Fruit fly (Drosophila melanogaster) whole organism, embryonic: ENCODE data around the gene CG4297.

Experiments used
- CG11093 ChIP-seq: fragments of 200-800 bp; sonication (Bioruptor generic); IDR thresholded peaks from 3 replicates; pipeline ENCODE4 v1.3.6; 2022; ENCODE audit warnings: missing biosample characterization, missing genetic modification characterization
- CG11504 ChIP-seq: fragments of 200-800 bp; sonication (Bioruptor generic); optimal IDR thresholded peaks from 3 replicates; lab custom pipeline; 2019; ENCODE audit warnings: missing biosample characterization, mild to moderate bottlenecking, missing genetic modification characterization, moderate library complexity
- CG30403 ChIP-seq: fragments of 200-800 bp; sonication (Bioruptor generic); optimal IDR thresholded peaks from 3 replicates; lab custom pipeline; 2016; ENCODE audit warnings: missing biosample characterization, missing genetic modification characterization
- CG6654 ChIP-seq: fragments of 200-800 bp; sonication (Bioruptor generic); optimal IDR thresholded peaks from 2 replicates; lab custom pipeline; 2017; ENCODE audit warnings: missing biosample characterization, mild to moderate bottlenecking, missing genetic modification characterization
- CTCF ChIP-seq: fragments of 200-800 bp; sonication (Bioruptor generic); optimal IDR thresholded peaks from 2 replicates; lab custom pipeline; 2017; ENCODE audit warnings: missing biosample characterization, mild to moderate bottlenecking, missing genetic modification characterization, moderate library complexity
- Elba2 ChIP-seq: fragments of 200-800 bp; sonication (Bioruptor generic); optimal IDR thresholded peaks from 3 replicates; lab custom pipeline; 2016; ENCODE audit warnings: missing biosample characterization, missing genetic modification characterization
- H2.0 ChIP-seq: fragments of 200-800 bp; sonication (Bioruptor generic); IDR thresholded peaks from 2 replicates; pipeline ENCODE4 v1.3.6; 2022; ENCODE audit warnings: missing biosample characterization, missing genetic modification characterization
- Trl ChIP-seq, 3 experiments: fragments of >200 bp in 2 of 3; fragments of 200-800 bp in 1 of 3; sonication (Bioruptor generic) in 1 of 3; optimal IDR thresholded peaks; 2 replicates in 1 of 3; 3 replicates in 2 of 3; lab custom pipeline; 2016 to 2017; ENCODE audit warnings: missing biosample characterization in 1 of 3, missing genetic modification characterization in 1 of 3
- mam ChIP-seq: fragments of 200-800 bp; sonication (Bioruptor generic); optimal IDR thresholded peaks from 3 replicates; lab custom pipeline; 2016; ENCODE audit warnings: missing biosample characterization, missing genetic modification characterization
- psq ChIP-seq: fragments of 200-800 bp; sonication (Bioruptor generic); optimal IDR thresholded peaks from 2 replicates; lab custom pipeline; 2017; ENCODE audit warnings: missing biosample characterization, missing genetic modification characterization
- tin ChIP-seq: fragments of 200-800 bp; sonication (Bioruptor generic); optimal IDR thresholded peaks from 3 replicates; lab custom pipeline; 2016; ENCODE audit warnings: missing biosample characterization, missing genetic modification characterization
- vfl ChIP-seq: fragments of 200-800 bp; sonication (Bioruptor generic); optimal IDR thresholded peaks from 2 replicates; lab custom pipeline; 2016; ENCODE audit warnings: missing biosample characterization, missing genetic modification characterization

- TF ChIP-seq mam (GFP tag; lab: Kevin White, UChicago) (no peak), H2.0 (no peak), tin (GFP tag; lab: Kevin White, UChicago) (no peak), Elba2 (GFP tag; lab: Kevin White, UChicago) (no peak), CG30403 (no peak), psq (GFP tag; lab: Kevin White, UChicago) (no peak), vfl (no peak), CG11093 (GFP tag; lab: Robert Waterston, UW) (no peak), CTCF (GFP tag; lab: Kevin White, UChicago) (no peak), CG6654 (GFP tag; lab: Kevin White, UChicago) (no peak), Trl (optimal IDR thresholded peaks at IDR 0.05; lab: Kevin White, UChicago) (no peak), Trl (GFP tag; optimal IDR thresholded peaks at IDR 0.05; lab: Kevin White, UChicago) (no peak), CG11504 (tag; lab: Kevin White, UChicago) (no peak)
Observed at dm6 chr2L:499939-500338, 27.9 kb upstream of the CG4297 start.
